Fruit fly (Drosophila melanogaster): ENCODE data around the gene NetA.

NetA gene

DNA sequence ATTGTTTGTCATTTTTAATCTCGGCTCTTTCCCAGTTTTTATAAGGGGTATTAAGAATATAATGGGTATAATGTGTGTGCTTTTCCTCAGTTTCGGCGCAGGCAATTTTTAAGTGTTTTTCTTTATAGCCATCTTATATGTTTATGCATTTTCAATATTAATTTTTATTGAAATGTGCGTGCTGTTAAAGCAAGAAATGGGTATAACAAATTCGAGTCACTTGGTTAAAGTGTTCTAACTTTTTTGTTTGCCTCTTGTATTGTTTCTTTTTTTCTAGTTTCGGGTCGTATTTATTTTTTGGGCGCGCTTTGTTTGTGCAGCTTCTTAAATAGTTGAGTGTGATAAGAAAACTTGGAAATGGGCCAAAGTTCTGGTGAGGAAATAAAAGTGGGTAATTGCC, 20.6 kb downstream of the NetA start (continued):
- peak; percentile 62 to 85 for TF ChIP-seq chif (GFP tag; optimal IDR thresholded peaks at IDR 0.05)
- no peak for TF ChIP-seq CG9215 (GFP tag; IDR thresholded peaks at IDR 0.05)
- TF ChIP-seq jigr1 (GFP tag; IDR thresholded peaks at IDR 0.05): no peak
- no peak for TF ChIP-seq run (tag; optimal IDR thresholded peaks at IDR 0.05)
- no peak for TF ChIP-seq nom (GFP tag; optimal IDR thresholded peaks at IDR 0.05)
- peak; percentile 50; the same call in 1 of the 3 replicates for TF ChIP-seq ken (GFP tag; IDR thresholded peaks at IDR 0.05)
- TF ChIP-seq pita (GFP tag; optimal IDR thresholded peaks at IDR 0.05): no peak
- TF ChIP-seq fru (optimal IDR thresholded peaks at IDR 0.05): no peak
- TF ChIP-seq Hey (tag; optimal IDR thresholded peaks at IDR 0.05): no peak
- TF ChIP-seq Lhr (GFP tag; optimal IDR thresholded peaks at IDR 0.05): peak; percentile 40
- TF ChIP-seq Dip2 (GFP tag; IDR thresholded peaks at IDR 0.05): no peak
- no peak for TF ChIP-seq Atf6 (GFP tag; IDR thresholded peaks at IDR 0.05)
- peak; percentile 61 for TF ChIP-seq Oli (tag; optimal IDR thresholded peaks at IDR 0.05)
- TF ChIP-seq zfh1 (GFP tag; IDR thresholded peaks at IDR 0.05): peak; percentile 77
- no peak for TF ChIP-seq CG3726 (GFP tag; IDR thresholded peaks at IDR 0.05)
- TF ChIP-seq CG1024 (GFP tag; IDR thresholded peaks at IDR 0.05): 0 out of 2 replicates have a peak, but pooled peaks have one; percentile 32
- no peak for TF ChIP-seq CG11695 (GFP tag; IDR thresholded peaks at IDR 0.05)
- peak; percentile 16 for TF ChIP-seq Usf (GFP tag; optimal IDR thresholded peaks at IDR 0.05)
- TF ChIP-seq CG12659 (GFP tag; optimal IDR thresholded peaks at IDR 0.05): peak; percentile 40
- no peak for TF ChIP-seq TFAM (GFP tag; optimal IDR thresholded peaks at IDR 0.05)
- no peak for TF ChIP-seq amos (GFP tag; IDR thresholded peaks at IDR 0.05; ENCODE audit: partially characterized antibody)
- peak; percentile 63 for TF ChIP-seq lab (GFP tag; optimal IDR thresholded peaks at IDR 0.05)
- TF ChIP-seq CG3838 (GFP tag; optimal IDR thresholded peaks at IDR 0.05): no peak
- no peak for TF ChIP-seq cwo (GFP tag; optimal IDR thresholded peaks at IDR 0.05)
- no peak for TF ChIP-seq sima (GFP tag; optimal IDR thresholded peaks at IDR 0.05)
- peak; percentile 56 for TF ChIP-seq CG33557 (GFP tag; optimal IDR thresholded peaks at IDR 0.05)
- no peak for TF ChIP-seq HLH4C (GFP tag; IDR thresholded peaks at IDR 0.05; ENCODE audit: partially characterized antibody)
- peak; percentile 53 for TF ChIP-seq Xbp1 (GFP tag; optimal IDR thresholded peaks at IDR 0.05)
- peak in 1 of 2 experiments; percentile 22 for TF ChIP-seq Eip74EF (GFP tag; optimal IDR thresholded peaks at IDR 0.05)
- TF ChIP-seq CG15514 (GFP tag; optimal IDR thresholded peaks at IDR 0.05): peak; percentile 44
- TF ChIP-seq Scr (GFP tag; IDR thresholded peaks at IDR 0.05; ENCODE audit: partially characterized antibody): no peak
- peak; percentile 68 for TF ChIP-seq unpg (GFP tag; optimal IDR thresholded peaks at IDR 0.05)
- TF ChIP-seq Hand (GFP tag; optimal IDR thresholded peaks at IDR 0.05): no peak
- TF ChIP-seq CG10654 (GFP tag; optimal IDR thresholded peaks at IDR 0.05): peak; percentile 45
- TF ChIP-seq usp (GFP tag; optimal IDR thresholded peaks at IDR 0.05): no peak
- no peak for TF ChIP-seq Sin3A (optimal IDR thresholded peaks at IDR 0.05)
- no peak for TF ChIP-seq Oaz (GFP tag; IDR thresholded peaks at IDR 0.05)
- TF ChIP-seq CG12071 (GFP tag; optimal IDR thresholded peaks at IDR 0.05): peak; percentile 63
- peak; percentile 81 for TF ChIP-seq Med (GFP tag)
- no peak for TF ChIP-seq insv (GFP tag; optimal IDR thresholded peaks at IDR 0.05)
- TF ChIP-seq CG18262 (tag; optimal IDR thresholded peaks at IDR 0.05): peak; percentile 76
- TF ChIP-seq CG1832 (GFP tag; optimal IDR thresholded peaks at IDR 0.05): no peak
- TF ChIP-seq bowl (GFP tag; IDR thresholded peaks at IDR 0.05): no peak
- TF ChIP-seq trh (GFP tag; optimal IDR thresholded peaks at IDR 0.05): peak; percentile 33
- TF ChIP-seq CG12942 (GFP tag; optimal IDR thresholded peaks at IDR 0.05): peak; percentile 34
- TF ChIP-seq Hr51 (GFP tag; optimal IDR thresholded peaks at IDR 0.05): peak in 1 of 2 experiments; percentile 50
- TF ChIP-seq rib (GFP tag; IDR thresholded peaks at IDR 0.05): no peak
- no peak for TF ChIP-seq Neu2 (GFP tag; optimal IDR thresholded peaks at IDR 0.05; ENCODE audit: borderline replicate concordance)
- TF ChIP-seq pum (GFP tag; optimal IDR thresholded peaks at IDR 0.05): peak; percentile 65
- no peak for TF ChIP-seq CG1233 (GFP tag; optimal IDR thresholded peaks at IDR 0.05)
- no peak for TF ChIP-seq lbe (GFP tag; optimal IDR thresholded peaks at IDR 0.05)
